Fruit fly (Drosophila melanogaster) whole organism, embryonic: ENCODE measurements around the gene CG6867.

Source experiments
- Adf1 ChIP-seq: fragments of 200-800 bp; sonication (Bioruptor generic); IDR thresholded peaks from 2 replicates; pipeline ENCODE4 v1.3.6; 2022; ENCODE audit warnings: missing biosample characterization, missing genetic modification characterization
- Antp ChIP-seq: fragments of 200-800 bp; sonication (Bioruptor generic); optimal IDR thresholded peaks from 3 replicates; lab custom pipeline; 2016; ENCODE audit warnings: missing biosample characterization, missing genetic modification characterization
- Atf-2 ChIP-seq: fragments of 200-800 bp; sonication (Bioruptor generic); optimal IDR thresholded peaks from 2 replicates; lab custom pipeline; 2016; ENCODE audit warnings: missing biosample characterization, missing genetic modification characterization
- Blimp-1 ChIP-seq: fragments of 200-800 bp; sonication (Bioruptor generic); optimal IDR thresholded peaks from 3 replicates; lab custom pipeline; 2018; ENCODE audit warnings: missing biosample characterization, missing genetic modification characterization, mild to moderate bottlenecking, moderate library complexity, missing genetic modification reagents
- CG10267 ChIP-seq: fragments of 200-800 bp; sonication (Bioruptor generic); optimal IDR thresholded peaks from 2 replicates; lab custom pipeline; 2018; ENCODE audit warnings: missing biosample characterization, mild to moderate bottlenecking, missing genetic modification characterization, moderate library complexity
- CG10431 ChIP-seq: fragments of 200-800 bp; sonication (Bioruptor generic); optimal IDR thresholded peaks from 3 replicates; lab custom pipeline; 2018; ENCODE audit warnings: missing biosample characterization, mild to moderate bottlenecking, missing genetic modification characterization
- CG12155 ChIP-seq: fragments of 200-800 bp; sonication (Bioruptor generic); optimal IDR thresholded peaks from 3 replicates; lab custom pipeline; 2016; ENCODE audit warnings: missing biosample characterization, missing genetic modification characterization
- CG13894 ChIP-seq: fragments of 200-800 bp; sonication (Bioruptor generic); optimal IDR thresholded peaks from 3 replicates; lab custom pipeline; 2018; ENCODE audit warnings: missing biosample characterization, mild to moderate bottlenecking, missing genetic modification characterization, moderate library complexity
- CG15601 ChIP-seq: fragments of 200-800 bp; sonication (Bioruptor generic); optimal IDR thresholded peaks from 3 replicates; lab custom pipeline; 2019; ENCODE audit warnings: missing biosample characterization, mild to moderate bottlenecking, missing genetic modification characterization, moderate library complexity
- CG16779 ChIP-seq: fragments of 200-800 bp; sonication (Bioruptor generic); IDR thresholded peaks from 2 replicates; pipeline ENCODE4 v1.3.6; 2022; ENCODE audit warnings: missing biosample characterization, missing genetic modification characterization
- CG16863 ChIP-seq: fragments of 200-800 bp; sonication (Bioruptor generic); optimal IDR thresholded peaks from 3 replicates; lab custom pipeline; 2016; ENCODE audit warnings: missing biosample characterization, missing genetic modification characterization
- CG17385 ChIP-seq: fragments of 200-800 bp; sonication (Bioruptor generic); optimal IDR thresholded peaks from 3 replicates; lab custom pipeline; 2018; ENCODE audit warnings: missing biosample characterization, mild to moderate bottlenecking, missing genetic modification characterization
- CG31365 ChIP-seq: fragments of 200-800 bp; sonication (Bioruptor generic); optimal IDR thresholded peaks from 2 replicates; lab custom pipeline; 2018; ENCODE audit warnings: missing biosample characterization, mild to moderate bottlenecking, missing genetic modification characterization
- CG34224 ChIP-seq: fragments of 200-800 bp; sonication (Bioruptor generic); IDR thresholded peaks from 3 replicates; pipeline ENCODE4 v1.3.6; 2022; ENCODE audit warnings: missing biosample characterization, missing genetic modification characterization; ENCODE audit not compliant: partially characterized antibody
- CG3838 ChIP-seq: fragments of 200-800 bp; sonication (Bioruptor generic); optimal IDR thresholded peaks from 3 replicates; lab custom pipeline; 2016; ENCODE audit warnings: missing biosample characterization, missing genetic modification characterization
- CG42726 ChIP-seq: fragments of 200-800 bp; sonication (Bioruptor generic); IDR thresholded peaks from 2 replicates; pipeline ENCODE4 v1.3.6; 2022; ENCODE audit warnings: missing biosample characterization, missing genetic modification characterization; ENCODE audit not compliant: partially characterized antibody
- CG8281 ChIP-seq: fragments of 200-800 bp; sonication (Bioruptor generic); optimal IDR thresholded peaks from 2 replicates; lab custom pipeline; 2018; ENCODE audit warnings: missing biosample characterization, mild to moderate bottlenecking, missing genetic modification characterization, moderate library complexity
- CG8388 ChIP-seq: fragments of 200-800 bp; sonication (Bioruptor generic); optimal IDR thresholded peaks from 2 replicates; lab custom pipeline; 2019; ENCODE audit warnings: missing biosample characterization, mild to moderate bottlenecking, missing genetic modification characterization, moderate library complexity
- CTCF ChIP-seq: fragments of 200-800 bp; sonication (Bioruptor generic); optimal IDR thresholded peaks from 2 replicates; lab custom pipeline; 2017; ENCODE audit warnings: missing biosample characterization, mild to moderate bottlenecking, missing genetic modification characterization, moderate library complexity
- Deaf1 ChIP-seq: fragments of 200-800 bp; optimal IDR thresholded peaks from 3 replicates; lab custom pipeline; 2019; ENCODE audit warnings: missing biosample characterization, mild to moderate bottlenecking, missing genetic modification characterization, moderate library complexity
- Drgx ChIP-seq: fragments of 200-800 bp; sonication (Bioruptor generic); IDR thresholded peaks from 2 replicates; pipeline ENCODE4 v1.3.6; 2022; ENCODE audit warnings: missing biosample characterization, missing genetic modification characterization
- HLH54F ChIP-seq: fragments of 200-800 bp; sonication (Bioruptor generic); optimal IDR thresholded peaks from 3 replicates; lab custom pipeline; 2016; ENCODE audit warnings: missing biosample characterization, missing genetic modification characterization
- Myb ChIP-seq: fragments of 200-800 bp; sonication (Bioruptor generic); optimal IDR thresholded peaks from 2 replicates; lab custom pipeline; 2016; ENCODE audit warnings: missing biosample characterization, missing genetic modification characterization
- Nf-YA ChIP-seq: fragments of 200-800 bp; sonication (Bioruptor generic); IDR thresholded peaks from 2 replicates; pipeline ENCODE4 v1.3.6; 2022; ENCODE audit warnings: missing biosample characterization, missing genetic modification characterization
- Nf-YB ChIP-seq: fragments of 200-800 bp; sonication (Bioruptor generic); optimal IDR thresholded peaks from 3 replicates; lab custom pipeline; 2019; ENCODE audit warnings: missing biosample characterization, mild to moderate bottlenecking, missing genetic modification characterization, moderate library complexity
- Oli ChIP-seq: fragments of 200-800 bp; sonication (Bioruptor generic); optimal IDR thresholded peaks from 2 replicates; lab custom pipeline; 2018; ENCODE audit warnings: missing biosample characterization, mild to moderate bottlenecking, missing genetic modification characterization, moderate library complexity
- PHDP ChIP-seq: fragments of 200-800 bp; sonication (Bioruptor generic); optimal IDR thresholded peaks from 3 replicates; lab custom pipeline; 2018; ENCODE audit warnings: missing biosample characterization, mild to moderate bottlenecking, missing genetic modification characterization, moderate library complexity
- Rfx ChIP-seq: fragments of 200-800 bp; sonication (Bioruptor generic); IDR thresholded peaks from 2 replicates; pipeline ENCODE4 v1.3.6; 2022; ENCODE audit warnings: missing biosample characterization, missing genetic modification characterization
- TFAM ChIP-seq: fragments of 200-800 bp; sonication (Bioruptor generic); optimal IDR thresholded peaks from 2 replicates; lab custom pipeline; 2017; ENCODE audit warnings: missing biosample characterization, missing genetic modification characterization, inconsistent platforms
- abd-A ChIP-seq: fragments of 200-800 bp; sonication (Bioruptor generic); optimal IDR thresholded peaks from 3 replicates; lab custom pipeline; 2019; ENCODE audit warnings: missing biosample characterization, mild to moderate bottlenecking, missing genetic modification characterization, moderate library complexity
- bbx ChIP-seq: fragments of 200-800 bp; sonication (Bioruptor generic); IDR thresholded peaks from 2 replicates; pipeline ENCODE4 v1.3.6; 2022; ENCODE audit warnings: missing biosample characterization, missing genetic modification characterization; ENCODE audit not compliant: partially characterized antibody
- chm ChIP-seq: fragments of 200-800 bp; sonication (Bioruptor generic); IDR thresholded peaks from 2 replicates; pipeline ENCODE4 v1.3.6; 2022; ENCODE audit warnings: missing biosample characterization, missing genetic modification characterization
- ci ChIP-seq: fragments of 200-800 bp; sonication (Bioruptor generic); IDR thresholded peaks from 3 replicates; pipeline ENCODE4 v1.3.6; 2022; ENCODE audit warnings: missing biosample characterization, missing genetic modification characterization
- crc ChIP-seq: fragments of 200-800 bp; sonication (Bioruptor generic); optimal IDR thresholded peaks from 2 replicates; lab custom pipeline; 2016; ENCODE audit warnings: missing biosample characterization, missing genetic modification characterization
- crol ChIP-seq: fragments of 200-800 bp; sonication (Bioruptor generic); IDR thresholded peaks from 2 replicates; pipeline ENCODE4 v1.3.6; 2022; ENCODE audit warnings: missing biosample characterization, missing genetic modification characterization
- fru ChIP-seq: fragments of >200 bp; optimal IDR thresholded peaks from 2 replicates; lab custom pipeline; 2017
- gfzf ChIP-seq: fragments of 200-800 bp; sonication (Bioruptor generic); optimal IDR thresholded peaks from 2 replicates; lab custom pipeline; 2016; ENCODE audit warnings: missing biosample characterization, mild to moderate bottlenecking, missing genetic modification characterization, moderate library complexity
- her ChIP-seq: fragments of 200-800 bp; sonication (Bioruptor generic); optimal IDR thresholded peaks from 2 replicates; lab custom pipeline; 2016; ENCODE audit warnings: missing biosample characterization, missing genetic modification characterization
- jing ChIP-seq: fragments of 200-800 bp; sonication (Bioruptor generic); optimal IDR thresholded peaks from 2 replicates; lab custom pipeline; 2018; ENCODE audit warnings: missing biosample characterization, mild to moderate bottlenecking, missing genetic modification characterization
- nau ChIP-seq: fragments of 200-800 bp; sonication (Bioruptor generic); optimal IDR thresholded peaks from 3 replicates; lab custom pipeline; 2017; ENCODE audit warnings: missing biosample characterization, mild to moderate bottlenecking, missing genetic modification characterization, missing genetic modification reagents
- pita ChIP-seq: fragments of 200-800 bp; sonication (Bioruptor generic); optimal IDR thresholded peaks from 2 replicates; lab custom pipeline; 2017; ENCODE audit warnings: missing biosample characterization, mild to moderate bottlenecking, missing genetic modification characterization
- pros ChIP-seq: fragments of 200-800 bp; sonication (Bioruptor generic); optimal IDR thresholded peaks from 3 replicates; lab custom pipeline; 2019; ENCODE audit warnings: missing biosample characterization, mild to moderate bottlenecking, missing genetic modification characterization, moderate library complexity
- schlank ChIP-seq: fragments of 200-800 bp; sonication (Bioruptor generic); optimal IDR thresholded peaks from 2 replicates; lab custom pipeline; 2018; ENCODE audit warnings: missing biosample characterization, mild to moderate bottlenecking, missing genetic modification characterization
- scrt ChIP-seq: fragments of 200-800 bp; sonication (Bioruptor generic); optimal IDR thresholded peaks from 2 replicates; lab custom pipeline; 2018; ENCODE audit warnings: missing biosample characterization, mild to moderate bottlenecking, missing genetic modification characterization, moderate library complexity
- seq ChIP-seq: fragments of 200-800 bp; sonication (Bioruptor generic); IDR thresholded peaks from 2 replicates; pipeline ENCODE4 v1.3.6; 2022; ENCODE audit warnings: missing biosample characterization, missing genetic modification characterization
- slp2 ChIP-seq: fragments of 200-800 bp; sonication (Bioruptor generic); optimal IDR thresholded peaks from 2 replicates; lab custom pipeline; 2016; ENCODE audit warnings: missing biosample characterization, missing genetic modification characterization
- tup ChIP-seq: fragments of 200-800 bp; sonication (Bioruptor generic); optimal IDR thresholded peaks from 2 replicates; lab custom pipeline; 2016; ENCODE audit warnings: missing biosample characterization, mild to moderate bottlenecking, missing genetic modification characterization, moderate library complexity
- zfh1 ChIP-seq: fragments of 200-800 bp; sonication (Bioruptor generic); IDR thresholded peaks from 3 replicates; pipeline ENCODE4 v1.3.6; 2022; ENCODE audit warnings: missing biosample characterization, missing genetic modification characterization

CG6867 gene

DNA sequence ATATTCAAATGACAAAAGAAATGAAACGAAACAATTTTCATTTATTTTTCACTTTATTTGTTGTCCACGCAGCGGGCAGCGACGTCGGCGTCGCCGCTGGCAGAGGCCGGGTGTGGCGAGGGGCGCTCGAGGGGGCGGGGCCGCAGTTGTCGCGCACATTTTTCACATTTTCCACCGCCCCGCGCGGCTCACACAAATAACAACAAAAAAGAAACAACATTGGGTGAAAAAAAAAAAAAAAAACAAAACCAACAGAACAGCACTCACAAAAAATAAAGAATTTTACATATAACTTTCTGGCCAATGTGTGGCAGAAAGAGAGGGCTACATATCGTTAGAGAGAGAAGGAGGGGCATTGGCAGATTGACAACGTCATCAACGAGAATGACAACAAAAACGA is 9.1 kb upstream of the CG6867 start (continued):
- TF ChIP-seq CG15601 (tag; lab: Kevin White, UChicago) (no peak), CG31365 (tag; lab: Kevin White, UChicago) (no peak), CG42726 (GFP tag; lab: Robert Waterston, UW) (no peak), CG3838 (GFP tag; lab: Kevin White, UChicago) (no peak), CG8388 (no peak), TFAM (no peak), CG12155 (GFP tag; lab: Kevin White, UChicago) (no peak), Rfx (GFP tag; lab: Robert Waterston, UW) (no peak), CG17385 (GFP tag; lab: Kevin White, UChicago) (no peak), CG8281 (tag; lab: Kevin White, UChicago) (peak; percentile 29), Blimp-1 (GFP tag; lab: Kevin White, UChicago) (no peak), Drgx (GFP tag; lab: Robert Waterston, UW) (peak; percentile 84), CG16779 (GFP tag; lab: Robert Waterston, UW) (no peak), crol (GFP tag; lab: Robert Waterston, UW) (peak; percentile 71), nau (GFP tag; lab: Kevin White, UChicago) (peak; percentile 37), Nf-YB (GFP tag; lab: Kevin White, UChicago) (no peak), jing (GFP tag; lab: Kevin White, UChicago) (no peak)

- TF ChIP-seq Adf1 (peak; percentile 96), CTCF (GFP tag; lab: Kevin White, UChicago) (peak; percentile 64), Myb (GFP tag; lab: Kevin White, UChicago) (peak; percentile 88), CG13894 (tag; lab: Kevin White, UChicago) (peak; percentile 65), bbx (GFP tag; lab: Robert Waterston, UW) (no peak), CG34224 (GFP tag; lab: Robert Waterston, UW) (0 out of 3 replicates have a peak, but pooled peaks have one; percentile 24), schlank (tag; lab: Kevin White, UChicago) (no peak), seq (GFP tag; lab: Robert Waterston, UW) (no peak), pita (GFP tag; lab: Kevin White, UChicago) (peak; percentile 7), scrt (GFP tag; lab: Kevin White, UChicago) (peak; percentile 88), abd-A (tag; lab: Kevin White, UChicago) (no peak), gfzf (GFP tag; lab: Kevin White, UChicago) (peak; percentile 15), Deaf1 (tag; lab: Kevin White, UChicago) (peak; percentile 93)
These were observed 5.1 kb upstream of the CG6867 start for dm6 chrX:18018437-18019100.

DNA sequence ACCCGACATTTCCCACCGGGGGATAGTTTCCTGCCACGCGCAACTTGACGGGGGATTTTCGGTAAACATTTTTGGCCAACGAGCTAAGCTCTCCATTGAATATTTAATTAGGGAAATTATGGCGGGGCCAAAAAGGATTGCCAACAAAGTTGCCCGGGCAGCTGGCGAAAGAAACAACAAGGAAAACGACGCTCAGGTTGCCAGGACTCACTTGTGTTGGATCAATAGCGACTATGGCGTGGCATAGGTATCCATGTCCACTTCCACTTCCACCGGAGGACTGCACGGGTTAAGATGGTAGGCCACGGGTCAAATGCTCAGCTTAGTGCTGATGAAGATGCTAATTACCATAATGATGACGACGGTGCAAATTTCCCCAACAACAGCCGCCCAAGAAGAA is 20.0 kb downstream of the CG6867 start, which contains the start of gene CG15373:
TSS of gene CG15373 (plus strand) at position 301 of the 400 bp plus-strand sequence.
- TF ChIP-seq slp2 (GFP tag; lab: Kevin White, UChicago) (no peak), fru (no peak), PHDP (tag; lab: Kevin White, UChicago) (no peak), tup (no peak), CG10431 (GFP tag; lab: Kevin White, UChicago) (no peak), crc (GFP tag; lab: Kevin White, UChicago) (no peak), Nf-YA (no peak), zfh1 (no peak), pros (GFP tag; lab: Kevin White, UChicago) (no peak), CG42726 (GFP tag; lab: Robert Waterston, UW) (no peak), Antp (GFP tag; lab: Kevin White, UChicago) (no peak), CG31365 (tag; lab: Kevin White, UChicago) (no peak), Atf-2 (GFP tag; lab: Kevin White, UChicago) (no peak), CG10267 (tag; lab: Kevin White, UChicago) (no peak), chm (GFP tag; lab: Robert Waterston, UW) (no peak), her (GFP tag; lab: Kevin White, UChicago) (no peak), ci (GFP tag; lab: Robert Waterston, UW) (no peak), HLH54F (GFP tag; lab: Kevin White, UChicago) (no peak), Oli (no peak), CG16863 (GFP tag; lab: Kevin White, UChicago) (no peak)
